Fruit fly (Drosophila melanogaster) whole organism, embryonic: Measurements from ENCODE around the gene BckdhA.

Experiments used
- ATbp ChIP-seq: fragments of 200-800 bp; sonication (Bioruptor generic); optimal IDR thresholded peaks from 2 replicates; lab custom pipeline; 2017; ENCODE audit warnings: missing biosample characterization, mild to moderate bottlenecking, missing genetic modification characterization, missing genetic modification reagents
- Abd-B ChIP-seq: fragments of 200-800 bp; sonication (Bioruptor generic); optimal IDR thresholded peaks from 2 replicates; lab custom pipeline; 2018; ENCODE audit warnings: missing biosample characterization, mild to moderate bottlenecking, missing genetic modification characterization, moderate library complexity
- B-H1 ChIP-seq: fragments of 200-800 bp; sonication (Bioruptor generic); IDR thresholded peaks from 3 replicates; pipeline ENCODE4 v1.3.6; 2022; ENCODE audit warnings: missing biosample characterization, missing genetic modification characterization
- BEAF-32 ChIP-seq: fragments of 200-800 bp; sonication (Bioruptor generic); optimal IDR thresholded peaks from 3 replicates; lab custom pipeline; 2017; ENCODE audit warnings: missing biosample characterization, missing genetic modification characterization, mild to moderate bottlenecking, moderate library complexity, missing genetic modification reagents
- Bgb ChIP-seq: fragments of 200-800 bp; sonication (Bioruptor generic); IDR thresholded peaks from 2 replicates; pipeline ENCODE4 v1.3.6; 2022; ENCODE audit warnings: missing biosample characterization, missing genetic modification characterization; ENCODE audit not compliant: partially characterized antibody
- CG10543 ChIP-seq: fragments of 200-800 bp; sonication (Bioruptor generic); optimal IDR thresholded peaks from 3 replicates; lab custom pipeline; 2017; ENCODE audit warnings: missing biosample characterization, mild to moderate bottlenecking, missing genetic modification characterization, moderate library complexity
- CG10979 ChIP-seq: fragments of 200-800 bp; sonication (Bioruptor generic); optimal IDR thresholded peaks from 2 replicates; lab custom pipeline; 2018; ENCODE audit warnings: missing biosample characterization, mild to moderate bottlenecking, missing genetic modification characterization, moderate library complexity
- CG11085 ChIP-seq: fragments of 200-800 bp; sonication (Bioruptor generic); IDR thresholded peaks from 2 replicates; pipeline ENCODE4 v1.3.6; 2022; ENCODE audit warnings: missing biosample characterization, missing genetic modification characterization
- CG11723 ChIP-seq: fragments of 200-800 bp; sonication (Bioruptor generic); optimal IDR thresholded peaks from 2 replicates; lab custom pipeline; 2017; ENCODE audit warnings: missing biosample characterization, mild to moderate bottlenecking, missing genetic modification characterization
- CG1233 ChIP-seq: fragments of 200-800 bp; sonication (Bioruptor generic); optimal IDR thresholded peaks from 4 replicates; lab custom pipeline; 2018; ENCODE audit warnings: missing biosample characterization, mild to moderate bottlenecking, missing genetic modification characterization
- CG14050 ChIP-seq: fragments of 200-800 bp; sonication (Bioruptor generic); IDR thresholded peaks from 3 replicates; pipeline ENCODE4 v1.3.6; 2022; ENCODE audit warnings: missing biosample characterization, missing genetic modification characterization
- CG15696 ChIP-seq: fragments of 200-800 bp; sonication (Bioruptor generic); optimal IDR thresholded peaks from 2 replicates; lab custom pipeline; 2019; ENCODE audit warnings: missing biosample characterization, mild to moderate bottlenecking, missing genetic modification characterization, moderate library complexity
- CG16863 ChIP-seq: fragments of 200-800 bp; sonication (Bioruptor generic); optimal IDR thresholded peaks from 3 replicates; lab custom pipeline; 2016; ENCODE audit warnings: missing biosample characterization, missing genetic modification characterization
- CG2129 ChIP-seq: fragments of 200-800 bp; sonication (Bioruptor generic); IDR thresholded peaks from 2 replicates; pipeline ENCODE4 v1.3.6; 2022; ENCODE audit warnings: missing biosample characterization, missing genetic modification characterization; ENCODE audit not compliant: partially characterized antibody
- CG2202 ChIP-seq: fragments of 200-800 bp; sonication (Bioruptor generic); optimal IDR thresholded peaks from 2 replicates; lab custom pipeline; 2018; ENCODE audit warnings: missing biosample characterization, mild to moderate bottlenecking, missing genetic modification characterization
- CG2889 ChIP-seq: fragments of 200-800 bp; sonication (Bioruptor generic); IDR thresholded peaks from 3 replicates; pipeline ENCODE4 v1.3.6; 2022; ENCODE audit warnings: missing biosample characterization, missing genetic modification characterization
- CG4854 ChIP-seq: fragments of 200-800 bp; sonication (Bioruptor generic); optimal IDR thresholded peaks from 2 replicates; lab custom pipeline; 2016; ENCODE audit warnings: missing biosample characterization, missing genetic modification characterization, inconsistent platforms
- CG6791 ChIP-seq: fragments of 200-800 bp; sonication (Bioruptor generic); IDR thresholded peaks from 3 replicates; pipeline ENCODE4 v1.3.6; 2022; ENCODE audit warnings: missing biosample characterization, missing genetic modification characterization; ENCODE audit not compliant: partially characterized antibody
- CG6813 ChIP-seq: fragments of 200-800 bp; sonication (Bioruptor generic); optimal IDR thresholded peaks from 2 replicates; lab custom pipeline; 2017; ENCODE audit warnings: missing biosample characterization, missing genetic modification characterization, mild to moderate bottlenecking, moderate library complexity, missing genetic modification reagents
- CG7987 ChIP-seq: fragments of 200-800 bp; sonication (Bioruptor generic); optimal IDR thresholded peaks from 2 replicates; lab custom pipeline; 2018; ENCODE audit warnings: missing biosample characterization, mild to moderate bottlenecking, missing genetic modification characterization, moderate library complexity
- CG8089 ChIP-seq: fragments of 200-800 bp; sonication (Bioruptor generic); optimal IDR thresholded peaks from 3 replicates; lab custom pipeline; 2016; ENCODE audit warnings: missing biosample characterization, missing genetic modification characterization
- CG9817 ChIP-seq: fragments of 200-800 bp; sonication (Bioruptor generic); optimal IDR thresholded peaks from 2 replicates; lab custom pipeline; 2018; ENCODE audit warnings: missing biosample characterization, mild to moderate bottlenecking, missing genetic modification characterization, moderate library complexity
- Dad ChIP-seq: fragments of 200-800 bp; sonication (Bioruptor generic); optimal IDR thresholded peaks from 3 replicates; lab custom pipeline; 2016; ENCODE audit warnings: missing biosample characterization, missing genetic modification characterization
- Dll ChIP-seq: fragments of 200-800 bp; sonication (Bioruptor generic); IDR thresholded peaks from 4 replicates; pipeline ENCODE4 v1.3.6; 2022; ENCODE audit warnings: missing biosample characterization, missing genetic modification characterization; ENCODE audit not compliant: partially characterized antibody
- Doc3 ChIP-seq: fragments of 200-800 bp; sonication (Bioruptor generic); IDR thresholded peaks from 3 replicates; pipeline ENCODE4 v1.3.6; 2022; ENCODE audit warnings: missing biosample characterization, missing genetic modification characterization; ENCODE audit not compliant: partially characterized antibody
- Vsx1 ChIP-seq: fragments of 200-800 bp; sonication (Bioruptor generic); optimal IDR thresholded peaks from 2 replicates; lab custom pipeline; 2017; ENCODE audit warnings: missing biosample characterization, mild to moderate bottlenecking, missing genetic modification characterization, missing genetic modification reagents
- br ChIP-seq: fragments of >200 bp; optimal IDR thresholded peaks from 2 replicates; lab custom pipeline; 2017
- cad ChIP-seq: fragments of >200 bp; optimal IDR thresholded peaks from 2 replicates; lab custom pipeline; 2017; ENCODE audit warnings: missing biosample characterization, missing genetic modification characterization
- cato ChIP-seq: fragments of 200-800 bp; sonication (Bioruptor generic); optimal IDR thresholded peaks from 2 replicates; lab custom pipeline; 2016; ENCODE audit warnings: missing biosample characterization, missing genetic modification characterization, borderline replicate concordance
- corto ChIP-seq: fragments of 200-800 bp; sonication (Bioruptor generic); optimal IDR thresholded peaks from 2 replicates; lab custom pipeline; 2016; ENCODE audit warnings: missing biosample characterization, mild to moderate bottlenecking, missing genetic modification characterization, moderate library complexity
- dpn ChIP-seq, 2 experiments: fragments of 200-800 bp; sonication (Bioruptor generic); optimal IDR thresholded peaks; 3 replicates each; lab custom pipeline; 2016; ENCODE audit warnings: missing biosample characterization in 2 of 2, missing genetic modification characterization in 2 of 2
- ewg ChIP-seq: fragments of 200-800 bp; sonication (Bioruptor generic); optimal IDR thresholded peaks from 3 replicates; lab custom pipeline; 2017; ENCODE audit warnings: mild to moderate bottlenecking, missing biosample characterization, missing genetic modification reagents, missing genetic modification characterization
- gcm ChIP-seq: fragments of 200-800 bp; sonication (Bioruptor generic); optimal IDR thresholded peaks from 2 replicates; lab custom pipeline; 2019; ENCODE audit warnings: missing biosample characterization, mild to moderate bottlenecking, missing genetic modification characterization, moderate library complexity
- grn ChIP-seq: fragments of 200-800 bp; sonication (Bioruptor generic); optimal IDR thresholded peaks from 3 replicates; lab custom pipeline; 2017; ENCODE audit warnings: missing biosample characterization, missing genetic modification characterization
- maf-S ChIP-seq: fragments of 200-800 bp; sonication (Bioruptor generic); optimal IDR thresholded peaks from 2 replicates; lab custom pipeline; 2016; ENCODE audit warnings: missing biosample characterization, missing genetic modification characterization
- mam ChIP-seq: fragments of 200-800 bp; sonication (Bioruptor generic); optimal IDR thresholded peaks from 3 replicates; lab custom pipeline; 2016; ENCODE audit warnings: missing biosample characterization, missing genetic modification characterization
- prd ChIP-seq, 3 experiments: fragments of >200 bp in 2 of 3; fragments of 200-800 bp in 1 of 3; sonication (Bioruptor generic) in 1 of 3; optimal IDR thresholded peaks in 2 of 3; IDR thresholded peaks in 1 of 3; 2 replicates in 2 of 3; 3 replicates in 1 of 3; pipeline versions ENCODE4 v1.3.6 to Lab custom; 2017 to 2022; ENCODE audit warnings: missing biosample characterization in 1 of 3, missing genetic modification characterization in 1 of 3
- repo ChIP-seq: fragments of 200-800 bp; sonication (Bioruptor generic); optimal IDR thresholded peaks from 2 replicates; lab custom pipeline; 2016; ENCODE audit warnings: missing biosample characterization, missing genetic modification characterization
- scrt ChIP-seq: fragments of 200-800 bp; sonication (Bioruptor generic); optimal IDR thresholded peaks from 2 replicates; lab custom pipeline; 2018; ENCODE audit warnings: missing biosample characterization, mild to moderate bottlenecking, missing genetic modification characterization, moderate library complexity
- sens-2 ChIP-seq: fragments of 200-800 bp; sonication (Bioruptor generic); IDR thresholded peaks from 2 replicates; pipeline ENCODE4 v1.3.6; 2022; ENCODE audit warnings: missing biosample characterization, missing genetic modification characterization
- sna ChIP-seq: fragments of 200-800 bp; sonication (Bioruptor generic); IDR thresholded peaks from 2 replicates; pipeline ENCODE4 v1.3.6; 2022; ENCODE audit warnings: missing biosample characterization, missing genetic modification characterization; ENCODE audit not compliant: partially characterized antibody
- sob ChIP-seq: fragments of 200-800 bp; sonication (Bioruptor generic); IDR thresholded peaks from 2 replicates; pipeline ENCODE4 v1.3.6; 2022; ENCODE audit warnings: missing biosample characterization, missing genetic modification characterization
- sr ChIP-seq: fragments of 200-800 bp; sonication (Bioruptor generic); IDR thresholded peaks from 3 replicates; pipeline ENCODE4 v1.3.6; 2022; ENCODE audit warnings: missing biosample characterization, missing genetic modification characterization
- sug ChIP-seq: fragments of 200-800 bp; optimal IDR thresholded peaks from 2 replicates; lab custom pipeline; 2019; ENCODE audit warnings: missing biosample characterization, mild to moderate bottlenecking, missing genetic modification characterization, moderate library complexity
- tio ChIP-seq: fragments of 200-800 bp; sonication (Bioruptor generic); optimal IDR thresholded peaks from 2 replicates; lab custom pipeline; 2017; ENCODE audit warnings: missing biosample characterization, missing genetic modification characterization, inconsistent platforms
- tx ChIP-seq: fragments of 200-800 bp; sonication (Bioruptor generic); optimal IDR thresholded peaks from 2 replicates; lab custom pipeline; 2016; ENCODE audit warnings: missing biosample characterization, missing genetic modification characterization
- zen ChIP-seq: fragments of 200-800 bp; sonication (Bioruptor generic); optimal IDR thresholded peaks from 3 replicates; lab custom pipeline; 2018; ENCODE audit warnings: missing biosample characterization, mild to moderate bottlenecking, missing genetic modification characterization, moderate library complexity

BckdhA gene

DNA sequence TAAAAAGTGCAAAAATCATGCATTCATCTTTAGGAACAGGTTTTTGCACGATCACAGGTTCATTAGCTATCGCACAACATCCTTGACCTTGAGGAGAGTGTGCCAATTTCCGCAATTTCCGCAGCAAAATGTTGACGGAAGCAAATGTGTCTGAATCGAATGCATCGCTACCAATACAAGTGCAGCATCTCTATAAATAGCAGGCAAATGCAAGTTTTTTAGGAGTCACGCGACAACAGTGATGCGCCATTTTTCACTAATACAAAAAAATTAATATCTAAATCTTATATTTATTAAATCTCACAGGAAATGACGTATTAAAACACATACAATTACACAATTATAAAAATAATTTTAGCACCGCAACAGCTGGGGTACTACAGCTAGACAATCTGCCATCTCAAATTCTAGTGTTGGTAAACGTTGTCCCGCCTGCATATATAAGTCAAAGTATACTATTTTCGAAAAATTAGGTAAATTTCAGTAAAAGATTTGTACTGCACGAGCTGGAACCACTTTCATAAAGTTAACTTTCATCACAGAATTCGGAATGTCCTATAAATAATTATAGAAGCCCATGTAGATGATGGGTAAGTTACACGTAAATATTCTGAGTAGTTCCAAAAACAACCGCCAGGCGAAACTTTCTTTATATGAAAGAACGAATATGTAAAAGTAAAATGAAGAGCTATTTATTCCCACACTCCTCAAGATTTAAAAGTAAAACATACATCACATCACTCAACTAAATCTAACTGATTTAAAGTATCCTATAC lies 18.4 kb downstream of the BckdhA start, which contains the start of gene CG9399 (continued):
- no peak for TF ChIP-seq cad (GFP tag; lab: Kevin White, UChicago)
- TF ChIP-seq CG11723 (GFP tag; lab: Kevin White, UChicago) = peak; percentile 95
- peak; percentile 91 for TF ChIP-seq CG4854 (GFP tag; lab: Kevin White, UChicago)
- peak; percentile 93 for TF ChIP-seq CG16863
- peak; percentile 98 for TF ChIP-seq B-H1 (GFP tag; lab: Robert Waterston, UW)
- TF ChIP-seq Abd-B (GFP tag; lab: Kevin White, UChicago) = peak; percentile 94
- peak; percentile 95 for TF ChIP-seq ATbp (GFP tag; lab: Kevin White, UChicago)
- no peak for TF ChIP-seq br
- peak; percentile 97 for TF ChIP-seq CG2889 (GFP tag; lab: Robert Waterston, UW)
- peak; percentile 84 for TF ChIP-seq repo (GFP tag; lab: Kevin White, UChicago)
- peak; percentile 65 for TF ChIP-seq grn (GFP tag; lab: Kevin White, UChicago)
- peak; percentile 94 to 98 for TF ChIP-seq dpn (GFP tag; optimal IDR thresholded peaks at IDR 0.05; lab: Kevin White, UChicago)
- peak; percentile 94 for TF ChIP-seq corto (GFP tag; lab: Kevin White, UChicago)
- TF ChIP-seq scrt (GFP tag; lab: Kevin White, UChicago) = peak; percentile 89
- peak; percentile 97 for TF ChIP-seq CG14050 (GFP tag; lab: Robert Waterston, UW)
- peak; percentile 93 for TF ChIP-seq sug
- TF ChIP-seq CG2129 (GFP tag; lab: Robert Waterston, UW) = peak; percentile 24; the same call in 1 of the 2 replicates
- TF ChIP-seq CG10543 = peak; percentile 90
- peak; percentile 95 for TF ChIP-seq CG11085 (GFP tag; lab: Robert Waterston, UW)
- TF ChIP-seq cato (GFP tag; lab: Kevin White, UChicago) = peak; percentile 97
- TF ChIP-seq CG2202 (tag; lab: Kevin White, UChicago) = peak; percentile 95
- peak; percentile 95 for TF ChIP-seq zen (tag; lab: Kevin White, UChicago)
- TF ChIP-seq Vsx1 (GFP tag; lab: Kevin White, UChicago) = peak; percentile 94
- peak; percentile 35; the same call in 1 of the 4 replicates for TF ChIP-seq Dll (GFP tag; lab: Robert Waterston, UW)
- peak; percentile 95 for TF ChIP-seq ewg (GFP tag; lab: Kevin White, UChicago)
- TF ChIP-seq CG6813 (GFP tag; lab: Kevin White, UChicago) = peak; percentile 94
- TF ChIP-seq maf-S (GFP tag; lab: Kevin White, UChicago) = peak; percentile 90
- peak; percentile 98 for TF ChIP-seq gcm (GFP tag; lab: Kevin White, UChicago)
- peak; percentile 92 for TF ChIP-seq Dad
- TF ChIP-seq sens-2 (GFP tag; lab: Robert Waterston, UW) = peak; percentile 97
- TF ChIP-seq CG6791 = peak; percentile 42; the same call in 1 of the 3 replicates
- TF ChIP-seq CG7987 (GFP tag; lab: Kevin White, UChicago) = peak; percentile 92
- peak; percentile 92 for TF ChIP-seq CG15696 (tag; lab: Kevin White, UChicago)
- 0 out of 2 replicates have a peak, but pooled peaks have one; percentile 33 for TF ChIP-seq sna (GFP tag; lab: Robert Waterston, UW)
- TF ChIP-seq CG9817 (tag; lab: Kevin White, UChicago) = peak; percentile 94
- TF ChIP-seq prd (optimal IDR thresholded peaks at IDR 0.05; lab: Kevin White, UChicago) = no peak
- TF ChIP-seq prd (GFP tag; IDR thresholded peaks at IDR 0.05; lab: Robert Waterston, UW) = peak; percentile 99
- peak; percentile 98 for TF ChIP-seq sob
- peak; percentile 88 for TF ChIP-seq CG8089 (GFP tag; lab: Kevin White, UChicago)
- TF ChIP-seq mam (GFP tag; lab: Kevin White, UChicago) = peak; percentile 92
- peak; percentile 95 for TF ChIP-seq CG10979 (tag; lab: Kevin White, UChicago)
- peak; percentile 65; the same call in 1 of the 2 replicates for TF ChIP-seq Bgb (GFP tag; lab: Robert Waterston, UW)
- 0 out of 3 replicates have a peak, but pooled peaks have one; percentile 43 for TF ChIP-seq Doc3 (GFP tag; lab: Robert Waterston, UW)
- TF ChIP-seq CG1233 (GFP tag; lab: Kevin White, UChicago) = peak; percentile 95
- peak; percentile 90 for TF ChIP-seq tx (GFP tag; lab: Kevin White, UChicago)
- peak; percentile 73 for TF ChIP-seq BEAF-32 (GFP tag; lab: Kevin White, UChicago)
- peak; percentile 92; the same call in 2 of the 3 replicates for TF ChIP-seq sr
- TF ChIP-seq tio = peak; percentile 97
